Fruit fly (Drosophila melanogaster) whole organism, embryonic: Measurements from ENCODE around the gene Cp110.
A peak's percentile ranks its signal among the peaks of the same experiment; 100 is the strongest.

Experiments used
- BEAF-32 ChIP-seq: fragments of 200-800 bp; sonication (Bioruptor generic); optimal IDR thresholded peaks from 3 replicates; lab custom pipeline; 2017; ENCODE audit warnings: missing biosample characterization, missing genetic modification characterization, mild to moderate bottlenecking, moderate library complexity, missing genetic modification reagents
- CG10147 ChIP-seq: fragments of 200-800 bp; sonication (Bioruptor generic); optimal IDR thresholded peaks from 2 replicates; lab custom pipeline; 2019; ENCODE audit warnings: missing biosample characterization, mild to moderate bottlenecking, missing genetic modification characterization, moderate library complexity
- CG10274 ChIP-seq: fragments of 200-800 bp; sonication (Bioruptor generic); optimal IDR thresholded peaks from 3 replicates; lab custom pipeline; 2017; ENCODE audit warnings: missing biosample characterization, mild to moderate bottlenecking, missing genetic modification characterization
- CG10462 ChIP-seq: fragments of 200-800 bp; sonication (Bioruptor generic); optimal IDR thresholded peaks from 2 replicates; lab custom pipeline; 2016; ENCODE audit warnings: missing biosample characterization, missing genetic modification characterization
- CG12155 ChIP-seq: fragments of 200-800 bp; sonication (Bioruptor generic); optimal IDR thresholded peaks from 3 replicates; lab custom pipeline; 2016; ENCODE audit warnings: missing biosample characterization, missing genetic modification characterization
- CG12219 ChIP-seq: fragments of 200-800 bp; sonication (Bioruptor generic); optimal IDR thresholded peaks from 3 replicates; lab custom pipeline; 2018; ENCODE audit warnings: missing biosample characterization, mild to moderate bottlenecking, missing genetic modification characterization
- CG13287 ChIP-seq: fragments of 200-800 bp; sonication (Bioruptor generic); IDR thresholded peaks from 2 replicates; pipeline ENCODE4 v1.3.6; 2022; ENCODE audit warnings: missing biosample characterization, missing genetic modification characterization; ENCODE audit not compliant: partially characterized antibody
- CG17186 ChIP-seq: fragments of 200-800 bp; sonication (Bioruptor generic); optimal IDR thresholded peaks from 3 replicates; lab custom pipeline; 2017; ENCODE audit warnings: missing biosample characterization, missing genetic modification reagents, missing genetic modification characterization
- CG2199 ChIP-seq: fragments of 200-800 bp; sonication (Bioruptor generic); IDR thresholded peaks from 3 replicates; pipeline ENCODE4 v1.3.6; 2022; ENCODE audit warnings: missing biosample characterization, missing genetic modification characterization
- CG2712 ChIP-seq: fragments of 200-800 bp; optimal IDR thresholded peaks from 3 replicates; lab custom pipeline; 2019; ENCODE audit warnings: missing biosample characterization, mild to moderate bottlenecking, missing genetic modification characterization, moderate library complexity
- CG2889 ChIP-seq: fragments of 200-800 bp; sonication (Bioruptor generic); IDR thresholded peaks from 3 replicates; pipeline ENCODE4 v1.3.6; 2022; ENCODE audit warnings: missing biosample characterization, missing genetic modification characterization
- CG32532 ChIP-seq: fragments of 200-800 bp; sonication (Bioruptor generic); IDR thresholded peaks from 2 replicates; pipeline ENCODE4 v1.3.6; 2022; ENCODE audit warnings: missing biosample characterization, missing genetic modification characterization
- CG32767 ChIP-seq: fragments of 200-800 bp; sonication (Bioruptor generic); IDR thresholded peaks from 2 replicates; pipeline ENCODE4 v1.3.6; 2022; ENCODE audit warnings: missing biosample characterization, missing genetic modification characterization
- CG4424 ChIP-seq: fragments of 200-800 bp; sonication (Bioruptor generic); optimal IDR thresholded peaks from 3 replicates; lab custom pipeline; 2016; ENCODE audit warnings: missing biosample characterization, missing genetic modification characterization
- CG4707 ChIP-seq: fragments of 200-800 bp; sonication (Bioruptor generic); optimal IDR thresholded peaks from 2 replicates; lab custom pipeline; 2018; ENCODE audit warnings: missing biosample characterization, mild to moderate bottlenecking, missing genetic modification characterization, moderate library complexity
- CG6654 ChIP-seq: fragments of 200-800 bp; sonication (Bioruptor generic); optimal IDR thresholded peaks from 2 replicates; lab custom pipeline; 2017; ENCODE audit warnings: missing biosample characterization, mild to moderate bottlenecking, missing genetic modification characterization
- CG7372 ChIP-seq: fragments of 200-800 bp; sonication (Bioruptor generic); IDR thresholded peaks from 2 replicates; pipeline ENCODE4 v1.3.6; 2022; ENCODE audit warnings: missing biosample characterization, missing genetic modification characterization
- CG7786 ChIP-seq: fragments of 200-800 bp; sonication (Bioruptor generic); optimal IDR thresholded peaks from 2 replicates; lab custom pipeline; 2016; ENCODE audit warnings: missing biosample characterization, missing genetic modification characterization
- CG7928 ChIP-seq: fragments of 200-800 bp; sonication (Bioruptor generic); optimal IDR thresholded peaks from 2 replicates; lab custom pipeline; 2017; ENCODE audit warnings: missing biosample characterization, mild to moderate bottlenecking, missing genetic modification characterization
- CG8388 ChIP-seq: fragments of 200-800 bp; sonication (Bioruptor generic); optimal IDR thresholded peaks from 2 replicates; lab custom pipeline; 2019; ENCODE audit warnings: missing biosample characterization, mild to moderate bottlenecking, missing genetic modification characterization, moderate library complexity
- CG9727 ChIP-seq: fragments of 200-800 bp; sonication (Bioruptor generic); optimal IDR thresholded peaks from 3 replicates; lab custom pipeline; 2017; ENCODE audit warnings: missing biosample characterization, mild to moderate bottlenecking, missing genetic modification characterization
- Chrac-16 ChIP-seq: fragments of 200-800 bp; sonication (Bioruptor generic); optimal IDR thresholded peaks from 3 replicates; lab custom pipeline; 2016; ENCODE audit warnings: missing biosample characterization, missing genetic modification characterization
- CoRest ChIP-seq: fragments of 200-800 bp; sonication (Bioruptor generic); optimal IDR thresholded peaks from 3 replicates; lab custom pipeline; 2018; ENCODE audit warnings: missing biosample characterization, mild to moderate bottlenecking, missing genetic modification characterization, moderate library complexity
- D19A ChIP-seq: fragments of 200-800 bp; optimal IDR thresholded peaks from 3 replicates; lab custom pipeline; 2019; ENCODE audit warnings: missing biosample characterization, mild to moderate bottlenecking, missing genetic modification characterization, moderate library complexity
- Dek ChIP-seq: fragments of 200-800 bp; sonication (Bioruptor generic); optimal IDR thresholded peaks from 3 replicates; lab custom pipeline; 2019; ENCODE audit warnings: missing biosample characterization, mild to moderate bottlenecking, missing genetic modification characterization, moderate library complexity
- Dll ChIP-seq: fragments of 200-800 bp; sonication (Bioruptor generic); IDR thresholded peaks from 4 replicates; pipeline ENCODE4 v1.3.6; 2022; ENCODE audit warnings: missing biosample characterization, missing genetic modification characterization; ENCODE audit not compliant: partially characterized antibody
- Eip74EF ChIP-seq, 2 experiments: fragments of 200-800 bp in 1 of 2; fragments of >200 bp in 1 of 2; sonication (Bioruptor generic) in 1 of 2; optimal IDR thresholded peaks; 2 replicates each; lab custom pipeline; 2017 to 2019; ENCODE audit warnings: missing biosample characterization in 2 of 2, missing genetic modification characterization in 2 of 2, mild to moderate bottlenecking in 1 of 2, moderate library complexity in 1 of 2
- Gug ChIP-seq: fragments of 200-800 bp; sonication (Bioruptor generic); IDR thresholded peaks from 4 replicates; pipeline ENCODE4 v1.3.6; 2022; ENCODE audit warnings: missing biosample characterization, missing genetic modification characterization
- HLH4C ChIP-seq: fragments of 200-800 bp; sonication (Bioruptor generic); IDR thresholded peaks from 3 replicates; pipeline ENCODE4 v1.3.6; 2022; ENCODE audit warnings: missing biosample characterization, missing genetic modification characterization; ENCODE audit not compliant: partially characterized antibody
- Kr ChIP-seq: fragments of 200-800 bp; sonication (Bioruptor generic); optimal IDR thresholded peaks from 2 replicates; lab custom pipeline; 2017; ENCODE audit warnings: missing biosample characterization, mild to moderate bottlenecking, missing genetic modification characterization
- Meics ChIP-seq: fragments of 200-800 bp; sonication (Bioruptor generic); optimal IDR thresholded peaks from 2 replicates; lab custom pipeline; 2017; ENCODE audit warnings: missing biosample characterization, mild to moderate bottlenecking, missing genetic modification characterization
- Mrtf ChIP-seq: fragments of 200-800 bp; sonication (Bioruptor generic); IDR thresholded peaks from 3 replicates; pipeline ENCODE4 v1.3.6; 2022; ENCODE audit warnings: missing biosample characterization, missing genetic modification characterization
- Neu2 ChIP-seq: fragments of 200-800 bp; sonication (Bioruptor generic); optimal IDR thresholded peaks from 3 replicates; lab custom pipeline; 2016; ENCODE audit warnings: missing biosample characterization, missing genetic modification characterization, borderline replicate concordance
- NfI ChIP-seq: fragments of 200-800 bp; sonication (Bioruptor generic); optimal IDR thresholded peaks from 3 replicates; lab custom pipeline; 2018; ENCODE audit warnings: missing biosample characterization, mild to moderate bottlenecking, missing genetic modification characterization, moderate library complexity
- Opbp ChIP-seq: fragments of 200-800 bp; sonication (Bioruptor generic); IDR thresholded peaks from 3 replicates; pipeline ENCODE4 v1.3.6; 2022; ENCODE audit warnings: missing biosample characterization, missing genetic modification characterization; ENCODE audit not compliant: partially characterized antibody
- Sox100B ChIP-seq: fragments of 200-800 bp; sonication (Bioruptor generic); optimal IDR thresholded peaks from 3 replicates; lab custom pipeline; 2018; ENCODE audit warnings: missing biosample characterization, mild to moderate bottlenecking, missing genetic modification characterization
- Usf ChIP-seq: fragments of 200-800 bp; sonication (Bioruptor generic); optimal IDR thresholded peaks from 2 replicates; lab custom pipeline; 2017; ENCODE audit warnings: missing genotype, missing biosample characterization, missing genetic modification characterization
- ac ChIP-seq: fragments of 200-800 bp; sonication (Bioruptor generic); optimal IDR thresholded peaks from 3 replicates; lab custom pipeline; 2017; ENCODE audit warnings: missing biosample characterization, mild to moderate bottlenecking, missing genetic modification characterization
- bigmax ChIP-seq: fragments of 200-800 bp; sonication (Bioruptor generic); optimal IDR thresholded peaks from 2 replicates; lab custom pipeline; 2018; ENCODE audit warnings: missing biosample characterization, mild to moderate bottlenecking, missing genetic modification characterization
- bowl ChIP-seq: fragments of 200-800 bp; sonication (Bioruptor generic); IDR thresholded peaks from 2 replicates; pipeline ENCODE4 v1.3.6; 2022; ENCODE audit warnings: missing biosample characterization, missing genetic modification characterization
- en ChIP-seq: fragments of 200-800 bp; sonication (Bioruptor generic); optimal IDR thresholded peaks from 2 replicates; lab custom pipeline; 2016; ENCODE audit warnings: missing biosample characterization, missing genetic modification characterization
- gt ChIP-seq: fragments of 200-800 bp; sonication (Bioruptor generic); IDR thresholded peaks from 2 replicates; pipeline ENCODE4 v1.3.6; 2022; ENCODE audit warnings: missing biosample characterization, missing genetic modification characterization
- hth ChIP-seq: fragments of >200 bp; optimal IDR thresholded peaks from 2 replicates; lab custom pipeline; 2017; ENCODE audit warnings: inconsistent platforms
- jumu ChIP-seq: fragments of 200-800 bp; sonication (Bioruptor generic); optimal IDR thresholded peaks from 3 replicates; lab custom pipeline; 2016; ENCODE audit warnings: missing biosample characterization, missing genetic modification characterization
- knrl ChIP-seq: fragments of 200-800 bp; sonication (Bioruptor generic); IDR thresholded peaks from 3 replicates; pipeline ENCODE4 v1.3.6; 2022; ENCODE audit warnings: missing biosample characterization, missing genetic modification characterization; ENCODE audit not compliant: partially characterized antibody
- pita ChIP-seq: fragments of 200-800 bp; sonication (Bioruptor generic); optimal IDR thresholded peaks from 2 replicates; lab custom pipeline; 2017; ENCODE audit warnings: missing biosample characterization, mild to moderate bottlenecking, missing genetic modification characterization
- pzg ChIP-seq: fragments of 200-800 bp; sonication (Bioruptor generic); optimal IDR thresholded peaks from 3 replicates; lab custom pipeline; 2018; ENCODE audit warnings: missing biosample characterization, mild to moderate bottlenecking, missing genetic modification characterization, moderate library complexity
- sens ChIP-seq: fragments of 200-800 bp; sonication (Bioruptor generic); peaks from one replicate; lab custom pipeline; 2016; ENCODE audit warnings: missing biosample characterization, missing genetic modification characterization
- stc ChIP-seq: fragments of 200-800 bp; sonication (Bioruptor generic); IDR thresholded peaks from 2 replicates; pipeline ENCODE4 v1.3.6; 2022; ENCODE audit warnings: missing biosample characterization, missing genetic modification characterization
- unc-4 ChIP-seq: fragments of 200-800 bp; sonication (Bioruptor generic); IDR thresholded peaks from 2 replicates; pipeline ENCODE4 v1.3.6; 2022; ENCODE audit warnings: missing biosample characterization, missing genetic modification characterization; ENCODE audit not compliant: partially characterized antibody
- vvl ChIP-seq: fragments of 200-800 bp; sonication (Bioruptor generic); IDR thresholded peaks from 2 replicates; pipeline ENCODE4 v1.3.6; 2022; ENCODE audit warnings: missing biosample characterization, missing genetic modification characterization

The Cp110 gene

dm6 chrX:22471819-22472218 lies 10.1 kb upstream of the Cp110 start, which contains the start of gene CG14613:
CG14613 (minus strand) TSS chrX:22472021.
- TF ChIP-seq en = no peak
- no peak for TF ChIP-seq CG2712 (tag; lab: Kevin White, UChicago)
- 0 out of 4 replicates have a peak, but pooled peaks have one; percentile 14 for TF ChIP-seq Dll (GFP tag; lab: Robert Waterston, UW)
- TF ChIP-seq knrl (GFP tag; lab: Robert Waterston, UW) = no peak
- no peak for TF ChIP-seq CG32532 (GFP tag; lab: Robert Waterston, UW)
- TF ChIP-seq HLH4C = 0 out of 3 replicates have a peak, but pooled peaks have one; percentile 28
- peak; percentile 30 for TF ChIP-seq pzg (GFP tag; lab: Kevin White, UChicago)
- TF ChIP-seq gt (GFP tag; lab: Robert Waterston, UW) = no peak
- TF ChIP-seq Kr (GFP tag; lab: Kevin White, UChicago) = no peak
- TF ChIP-seq Opbp (GFP tag; lab: Robert Waterston, UW) = no peak
- no peak for TF ChIP-seq ac (GFP tag; lab: Kevin White, UChicago)
- TF ChIP-seq Dek (tag; lab: Kevin White, UChicago) = no peak
- no peak for TF ChIP-seq D19A (tag; lab: Kevin White, UChicago)
- no peak for TF ChIP-seq stc (GFP tag; lab: Robert Waterston, UW)
- no peak for TF ChIP-seq CG10147 (GFP tag; lab: Kevin White, UChicago)
- no peak for TF ChIP-seq CG10462 (GFP tag; lab: Kevin White, UChicago)
- peak; percentile 27; the same call in 1 of the 2 replicates for TF ChIP-seq CG13287 (GFP tag; lab: Robert Waterston, UW)
- TF ChIP-seq Chrac-16 = no peak
- TF ChIP-seq CG12155 (GFP tag; lab: Kevin White, UChicago) = no peak
- no peak for TF ChIP-seq CG9727 (GFP tag; lab: Kevin White, UChicago)
- no peak for TF ChIP-seq Mrtf (GFP tag; lab: Robert Waterston, UW)
- TF ChIP-seq bowl (GFP tag; lab: Robert Waterston, UW) = no peak
- TF ChIP-seq hth = no peak
- no peak for TF ChIP-seq NfI (GFP tag; lab: Kevin White, UChicago)
- no peak for TF ChIP-seq Eip74EF (GFP tag; optimal IDR thresholded peaks at IDR 0.05; lab: Kevin White, UChicago)
- TF ChIP-seq bigmax (GFP tag; lab: Kevin White, UChicago) = no peak
- TF ChIP-seq CG7372 = no peak
- TF ChIP-seq jumu (GFP tag; lab: Kevin White, UChicago) = no peak
- TF ChIP-seq pita = no peak
- TF ChIP-seq CG4424 (GFP tag; lab: Kevin White, UChicago) = no peak
- TF ChIP-seq CG2889 (GFP tag; lab: Robert Waterston, UW) = no peak
- no peak for TF ChIP-seq CG8388 (GFP tag; lab: Kevin White, UChicago)
- TF ChIP-seq CG2199 (GFP tag; lab: Robert Waterston, UW) = no peak
- TF ChIP-seq CG7928 (GFP tag; lab: Kevin White, UChicago) = peak; percentile 80
- no peak for TF ChIP-seq CG7786 (GFP tag; lab: Kevin White, UChicago)
- TF ChIP-seq CoRest (tag; lab: Kevin White, UChicago) = no peak
- peak; percentile 30 for TF ChIP-seq BEAF-32 (GFP tag; lab: Kevin White, UChicago)
- peak; percentile 94 for TF ChIP-seq CG17186 (GFP tag; lab: Kevin White, UChicago)
- TF ChIP-seq Neu2 (GFP tag; lab: Kevin White, UChicago) = no peak
- no peak for TF ChIP-seq CG6654 (GFP tag; lab: Kevin White, UChicago)
- TF ChIP-seq CG32767 = no peak
- TF ChIP-seq CG4707 (GFP tag; lab: Kevin White, UChicago) = no peak
- TF ChIP-seq unc-4 (GFP tag; lab: Robert Waterston, UW) = 0 out of 2 replicates have a peak, but pooled peaks have one; percentile 36
- no peak for TF ChIP-seq CG10274 (GFP tag; lab: Kevin White, UChicago)
- TF ChIP-seq sens = peak; percentile 47
- TF ChIP-seq Usf (GFP tag; lab: Kevin White, UChicago) = no peak
- TF ChIP-seq Gug (GFP tag; lab: Robert Waterston, UW) = no peak
- no peak for TF ChIP-seq vvl (GFP tag; lab: Robert Waterston, UW)
- TF ChIP-seq CG12219 = no peak
- no peak for TF ChIP-seq Meics
- TF ChIP-seq Sox100B (GFP tag; lab: Kevin White, UChicago) = no peak
